Fruit fly (Drosophila melanogaster): ENCODE data around the gene CG12307.

DNA sequence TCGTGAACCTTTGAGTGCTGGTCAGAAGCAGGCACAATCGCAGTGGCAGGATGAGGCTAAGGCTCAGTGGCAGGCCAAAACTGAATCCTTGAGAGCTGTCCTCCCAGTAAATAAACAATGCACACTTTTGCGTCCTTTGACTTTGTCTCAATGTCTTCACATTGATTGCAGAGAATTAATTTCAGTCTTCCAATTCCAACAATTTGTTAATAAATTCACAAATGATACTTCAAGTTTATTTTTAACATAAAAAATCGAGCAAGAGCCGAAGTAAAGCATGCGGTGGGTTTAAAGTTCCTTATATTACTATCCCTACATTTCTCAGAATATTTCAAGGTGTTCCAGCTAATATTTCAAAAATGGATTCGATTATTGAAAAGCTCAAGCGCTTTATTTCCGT, 5.3 kb upstream of the CG12307 start, which contains the start of gene CG43167:
- TF ChIP-seq Myc (optimal IDR thresholded peaks at IDR 0.05) (no peak), psq (GFP tag; optimal IDR thresholded peaks at IDR 0.05) (no peak), Dif (GFP tag; optimal IDR thresholded peaks at IDR 0.05; ENCODE audit: partially characterized antibody) (no peak), Dfd (GFP tag; optimal IDR thresholded peaks at IDR 0.05) (no peak), dl (GFP tag; optimal IDR thresholded peaks at IDR 0.05; ENCODE audit: insufficient read depth in 1 of 2, partially characterized antibody in 2 of 2) (no peak), rgr (GFP tag; optimal IDR thresholded peaks at IDR 0.05) (no peak)

Measured in whole organism, wandering third instar larva.